In the genomic region with DNA sequence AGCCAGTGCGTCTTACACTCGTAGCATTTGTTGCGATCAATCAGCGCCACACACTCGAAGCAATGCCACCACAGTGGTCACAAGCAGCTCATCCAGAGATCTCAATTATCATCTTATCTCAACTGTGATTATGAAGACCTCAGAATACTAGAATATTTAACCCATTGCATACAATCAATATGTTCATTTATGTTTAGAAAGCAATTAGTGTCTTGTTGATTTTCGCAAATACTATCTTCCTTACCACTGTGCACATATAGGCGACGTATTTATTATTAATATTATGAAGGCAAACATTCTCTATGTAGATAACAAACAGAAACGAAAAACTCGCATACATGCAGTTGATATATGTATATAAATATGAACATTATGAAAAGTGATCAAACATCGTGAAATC, we compare ENCODE assay signal across 5 fruit fly cellular contexts.
TF ChIP-seq lines count a peak whose summit lies in the region.

No protein-coding gene starts in this region.

TF ChIP-seq in whole organism, adult, 20 proteins besides CTCF, POLR2A, EP300 and RAD21 (continued from another document):
- TF ChIP-seq ovo (GFP tag; optimal IDR thresholded peaks at IDR 0.05; lab: Kevin White, UChicago) (no peak), Clk (GFP tag; optimal IDR thresholded peaks at IDR 0.05; lab: Kevin White, UChicago) (no peak), CG33017 (tag; optimal IDR thresholded peaks at IDR 0.05; lab: Kevin White, UChicago) (peak; percentile 79)

TF ChIP-seq in whole organism, embryonic, 481 proteins besides CTCF, POLR2A, EP300 and RAD21 (continued from another document and continues in another):
- TF ChIP-seq wdn (GFP tag; IDR thresholded peaks at IDR 0.05; lab: Robert Waterston, UW) (0 out of 2 replicates have a peak, but pooled peaks have one; percentile 11), B-H1 (GFP tag; IDR thresholded peaks at IDR 0.05; lab: Robert Waterston, UW) (peak; percentile 76), dmrt99B (tag; optimal IDR thresholded peaks at IDR 0.05; lab: Kevin White, UChicago) (peak; percentile 62), bab2 (GFP tag; optimal IDR thresholded peaks at IDR 0.05; lab: Kevin White, UChicago) (peak; percentile 70), Usf (GFP tag; optimal IDR thresholded peaks at IDR 0.05; lab: Kevin White, UChicago) (no peak), CG7556 (GFP tag; optimal IDR thresholded peaks at IDR 0.05; lab: Kevin White, UChicago) (peak; percentile 67), CG1603 (tag; optimal IDR thresholded peaks at IDR 0.05; lab: Kevin White, UChicago) (peak; percentile 85), fru (optimal IDR thresholded peaks at IDR 0.05; lab: Kevin White, UChicago) (no peak), CG2202 (tag; optimal IDR thresholded peaks at IDR 0.05; lab: Kevin White, UChicago) (peak; percentile 82), CkIIα-i1 (GFP tag; IDR thresholded peaks at IDR 0.05; lab: Robert Waterston, UW) (no peak), h (optimal IDR thresholded peaks at IDR 0.05; lab: Kevin White, UChicago) (no peak), D19A (tag; optimal IDR thresholded peaks at IDR 0.05; lab: Kevin White, UChicago) (peak; percentile 60), CG10321 (GFP tag; IDR thresholded peaks at IDR 0.05; lab: Robert Waterston, UW) (no peak), croc (GFP tag; conservative IDR thresholded peaks at IDR 0.05; lab: Robert Waterston, UW) (peak; percentile 48), CG30431 (GFP tag; optimal IDR thresholded peaks at IDR 0.05; lab: Kevin White, UChicago) (peak; percentile 37), CG3726 (GFP tag; IDR thresholded peaks at IDR 0.05; lab: Robert Waterston, UW) (0 out of 3 replicates have a peak, but pooled peaks have one; percentile 50), CG18476 (GFP tag; optimal IDR thresholded peaks at IDR 0.05; lab: Kevin White, UChicago) (peak; percentile 84), Sry-δ (GFP tag; optimal IDR thresholded peaks at IDR 0.05; lab: Kevin White, UChicago) (peak; percentile 32), CG5245 (GFP tag; optimal IDR thresholded peaks at IDR 0.05; lab: Kevin White, UChicago) (peak; percentile 80), CG6272 (GFP tag; IDR thresholded peaks at IDR 0.05; lab: Robert Waterston, UW) (peak; percentile 55), mam (GFP tag; optimal IDR thresholded peaks at IDR 0.05; lab: Kevin White, UChicago) (no peak), PHDP (tag; optimal IDR thresholded peaks at IDR 0.05; lab: Kevin White, UChicago) (peak; percentile 77), Hr3 (GFP tag; optimal IDR thresholded peaks at IDR 0.05; lab: Kevin White, UChicago) (peak; percentile 55), CG8765 (GFP tag; IDR thresholded peaks at IDR 0.05; lab: Robert Waterston, UW) (no peak), CG7928 (GFP tag; optimal IDR thresholded peaks at IDR 0.05; lab: Kevin White, UChicago) (no peak), CG12391 (tag; optimal IDR thresholded peaks at IDR 0.05; lab: Kevin White, UChicago) (peak; percentile 73), hkb (optimal IDR thresholded peaks at IDR 0.05; lab: Kevin White, UChicago) (no peak), hkb (GFP tag; IDR thresholded peaks at IDR 0.05; lab: Robert Waterston, UW) (peak; percentile 74), mirr (GFP tag; optimal IDR thresholded peaks at IDR 0.05; lab: Kevin White, UChicago) (no peak), Doc3 (GFP tag; IDR thresholded peaks at IDR 0.05; lab: Robert Waterston, UW; ENCODE audit: partially characterized antibody) (no peak), stc (GFP tag; IDR thresholded peaks at IDR 0.05; lab: Robert Waterston, UW) (peak; percentile 62)

TF ChIP-seq in whole organism, prepupa, 60 proteins besides CTCF, POLR2A, EP300 and RAD21 (continued from another document and continues in another):
- TF ChIP-seq Met (GFP tag; optimal IDR thresholded peaks at IDR 0.05; lab: Kevin White, UChicago) (peak; percentile 77), cyc (GFP tag; optimal IDR thresholded peaks at IDR 0.05; lab: Kevin White, UChicago) (peak; percentile 64), Gug (GFP tag; IDR thresholded peaks at IDR 0.05; lab: Robert Waterston, UW) (peak; percentile 90), topi (GFP tag; optimal IDR thresholded peaks at IDR 0.05; lab: Kevin White, UChicago) (peak; percentile 80), Blimp-1 (GFP tag; optimal IDR thresholded peaks at IDR 0.05; lab: Kevin White, UChicago) (no peak), CG10631 (GFP tag; optimal IDR thresholded peaks at IDR 0.05; lab: Kevin White, UChicago) (peak; percentile 57), eg (GFP tag; IDR thresholded peaks at IDR 0.05; lab: Robert Waterston, UW) (peak; percentile 94), fkh (GFP tag; optimal IDR thresholded peaks at IDR 0.05; lab: Kevin White, UChicago) (peak; percentile 72), CG4318 (GFP tag; optimal IDR thresholded peaks at IDR 0.05; lab: Kevin White, UChicago) (peak; percentile 63), CG10669 (GFP tag; optimal IDR thresholded peaks at IDR 0.05; lab: Kevin White, UChicago) (peak; percentile 83), CG9139 (GFP tag; optimal IDR thresholded peaks at IDR 0.05; lab: Kevin White, UChicago) (no peak), CG31627 (GFP tag; optimal IDR thresholded peaks at IDR 0.05; lab: Kevin White, UChicago) (peak; percentile 68), CG8119 (GFP tag; IDR thresholded peaks at IDR 0.05; lab: Robert Waterston, UW) (peak; percentile 87), Hr4 (GFP tag; optimal IDR thresholded peaks at IDR 0.05; lab: Kevin White, UChicago) (peak; percentile 89), net (GFP tag; optimal IDR thresholded peaks at IDR 0.05; lab: Kevin White, UChicago) (peak; percentile 86), vri (GFP tag; optimal IDR thresholded peaks at IDR 0.05; lab: Kevin White, UChicago) (peak; percentile 82), salr (GFP tag; optimal IDR thresholded peaks at IDR 0.05; lab: Kevin White, UChicago) (peak; percentile 69 to 74), lz (GFP tag; optimal IDR thresholded peaks at IDR 0.05; lab: Kevin White, UChicago) (peak; percentile 62), fd59A (GFP tag; optimal IDR thresholded peaks at IDR 0.05; lab: Kevin White, UChicago) (peak; percentile 53), Ets96B (tag; optimal IDR thresholded peaks at IDR 0.05; lab: Kevin White, UChicago) (peak; percentile 84), spab (GFP tag; optimal IDR thresholded peaks at IDR 0.05; lab: Kevin White, UChicago) (peak; percentile 78), CG11762 (GFP tag; optimal IDR thresholded peaks at IDR 0.05; lab: Kevin White, UChicago; ENCODE audit: insufficient read depth) (peak; percentile 78), Sox15 (GFP tag; optimal IDR thresholded peaks at IDR 0.05; lab: Kevin White, UChicago) (peak; percentile 71), Hr38 (GFP tag; optimal IDR thresholded peaks at IDR 0.05; lab: Kevin White, UChicago) (no peak), achi (GFP tag; optimal IDR thresholded peaks at IDR 0.05; lab: Kevin White, UChicago) (peak; percentile 79), CG3919 (GFP tag; optimal IDR thresholded peaks at IDR 0.05; lab: Kevin White, UChicago) (peak; percentile 81), dsx (GFP tag; optimal IDR thresholded peaks at IDR 0.05; lab: Kevin White, UChicago; ENCODE audit: poor library complexity, severe bottlenecking) (peak; percentile 76), CG8319 (GFP tag; optimal IDR thresholded peaks at IDR 0.05; lab: Kevin White, UChicago) (peak; percentile 61), svp (GFP tag; lab: Kevin White, UChicago) (peak; percentile 96), Smox (GFP tag; optimal IDR thresholded peaks at IDR 0.05; lab: Kevin White, UChicago) (peak; percentile 81), CG32006 (GFP tag; optimal IDR thresholded peaks at IDR 0.05; lab: Kevin White, UChicago) (peak; percentile 84), CG34406 (GFP tag; optimal IDR thresholded peaks at IDR 0.05; lab: Kevin White, UChicago) (peak; percentile 76)

TF ChIP-seq in whole organism, pupa, 21 proteins besides CTCF, POLR2A, EP300 and RAD21 (continued from another document):
- peak; percentile 78 for TF ChIP-seq CG34367 (tag; optimal IDR thresholded peaks at IDR 0.05; lab: Kevin White, UChicago)

TF ChIP-seq in whole organism, wandering third instar larva, 38 proteins besides CTCF, POLR2A, EP300 and RAD21 (continued from another document):
- TF ChIP-seq ey (GFP tag; optimal IDR thresholded peaks at IDR 0.05; lab: Kevin White, UChicago) (peak; percentile 89), h (GFP tag; optimal IDR thresholded peaks at IDR 0.05; lab: Kevin White, UChicago) (peak; percentile 92), usp (GFP tag; optimal IDR thresholded peaks at IDR 0.05; lab: Kevin White, UChicago) (no peak), lola (GFP tag; optimal IDR thresholded peaks at IDR 0.05; lab: Kevin White, UChicago) (no peak), woc (GFP tag; optimal IDR thresholded peaks at IDR 0.05; lab: Kevin White, UChicago) (peak; percentile 27), Rel (GFP tag; optimal IDR thresholded peaks at IDR 0.05; lab: Kevin White, UChicago) (peak; percentile 46), Rel (tag; optimal IDR thresholded peaks at IDR 0.05; lab: Kevin White, UChicago) (peak; percentile 24), Sp1 (GFP tag; optimal IDR thresholded peaks at IDR 0.05; lab: Kevin White, UChicago) (peak; percentile 50), GATAd (GFP tag; optimal IDR thresholded peaks at IDR 0.05; lab: Kevin White, UChicago) (no peak), sage (GFP tag; optimal IDR thresholded peaks at IDR 0.05; lab: Kevin White, UChicago) (peak; percentile 60), rgr (GFP tag; optimal IDR thresholded peaks at IDR 0.05; lab: Kevin White, UChicago) (peak; percentile 94), sv (GFP tag; optimal IDR thresholded peaks at IDR 0.05; lab: Kevin White, UChicago) (peak; percentile 47), CG32264 (GFP tag; optimal IDR thresholded peaks at IDR 0.05; lab: Kevin White, UChicago) (peak; percentile 23)
